Fruit fly (Drosophila melanogaster): ENCODE data around the gene dan.

Gene dan

DNA sequence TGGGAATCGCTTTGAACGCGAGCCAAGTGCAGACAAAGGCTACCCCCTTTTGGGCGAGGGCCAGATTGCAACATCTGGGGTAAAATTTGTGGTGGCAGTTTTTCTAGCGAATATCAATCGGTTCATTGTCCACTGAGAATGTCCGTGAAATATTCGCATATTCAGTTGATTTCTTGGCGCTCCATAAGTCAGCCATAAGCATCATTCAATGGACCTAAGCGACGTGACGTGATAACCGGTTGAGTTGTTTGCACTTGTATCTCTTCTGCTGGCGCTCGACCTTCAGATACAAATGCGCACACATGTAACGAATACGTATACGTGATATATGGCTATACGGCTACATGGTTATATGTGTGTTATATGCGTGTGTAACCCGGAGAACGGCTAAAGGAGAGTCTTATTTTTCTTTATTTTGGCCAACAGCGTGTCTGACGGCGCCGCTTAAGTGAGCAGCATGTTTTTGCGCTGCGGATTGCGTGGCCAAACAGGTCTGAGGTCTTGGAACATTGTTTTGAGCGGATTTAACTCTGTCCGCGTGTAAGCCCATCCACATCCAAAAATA is 21.3 kb downstream of the dan start:
- TF ChIP-seq schlank (tag; optimal IDR thresholded peaks at IDR 0.05): no peak
- peak; percentile 24; the same call in 1 of the 2 replicates for TF ChIP-seq CG13287 (GFP tag; IDR thresholded peaks at IDR 0.05; ENCODE audit: partially characterized antibody)
- TF ChIP-seq dpn (GFP tag; optimal IDR thresholded peaks at IDR 0.05): no peak
- TF ChIP-seq Sox100B (GFP tag; optimal IDR thresholded peaks at IDR 0.05): no peak
- no peak for TF ChIP-seq pzg (GFP tag; optimal IDR thresholded peaks at IDR 0.05)
- TF ChIP-seq Asciz (GFP tag; optimal IDR thresholded peaks at IDR 0.05): no peak
- no peak for TF ChIP-seq CG33213 (GFP tag; optimal IDR thresholded peaks at IDR 0.05)
- TF ChIP-seq wek (GFP tag; optimal IDR thresholded peaks at IDR 0.05): no peak
- no peak for TF ChIP-seq sens-2 (GFP tag; IDR thresholded peaks at IDR 0.05)
- TF ChIP-seq CG2120 (GFP tag; optimal IDR thresholded peaks at IDR 0.05): no peak
- TF ChIP-seq CG12391 (tag; optimal IDR thresholded peaks at IDR 0.05): no peak
- TF ChIP-seq CG10209 (GFP tag; optimal IDR thresholded peaks at IDR 0.05): no peak
- TF ChIP-seq toy (GFP tag; IDR thresholded peaks at IDR 0.05): no peak
- TF ChIP-seq vvl (GFP tag; IDR thresholded peaks at IDR 0.05): 0 out of 2 replicates have a peak, but pooled peaks have one; percentile 6
- peak; percentile 82 for TF ChIP-seq CG13894 (tag; optimal IDR thresholded peaks at IDR 0.05)
- TF ChIP-seq ac (GFP tag; optimal IDR thresholded peaks at IDR 0.05): no peak
- peak; percentile 73 for TF ChIP-seq ftz-f1 (GFP tag; optimal IDR thresholded peaks at IDR 0.05)
- no peak for TF ChIP-seq CG11560 (tag; IDR thresholded peaks at IDR 0.05)
- TF ChIP-seq Fer2 (tag; optimal IDR thresholded peaks at IDR 0.05): no peak
- TF ChIP-seq Deaf1 (tag; optimal IDR thresholded peaks at IDR 0.05): no peak
- no peak for TF ChIP-seq CG8281 (tag; optimal IDR thresholded peaks at IDR 0.05)
- no peak for TF ChIP-seq ci (GFP tag; IDR thresholded peaks at IDR 0.05)
- TF ChIP-seq CG7963 (GFP tag; IDR thresholded peaks at IDR 0.05; ENCODE audit: partially characterized antibody): no peak
- no peak for TF ChIP-seq psq (GFP tag; optimal IDR thresholded peaks at IDR 0.05)
- no peak for TF ChIP-seq CG16863 (GFP tag; optimal IDR thresholded peaks at IDR 0.05)
- TF ChIP-seq CG12769 (tag; optimal IDR thresholded peaks at IDR 0.05): peak; percentile 37
- no peak for TF ChIP-seq CG31441 (GFP tag; IDR thresholded peaks at IDR 0.05)
- TF ChIP-seq CG4282 (GFP tag; optimal IDR thresholded peaks at IDR 0.05): no peak
- no peak for TF ChIP-seq Dll (GFP tag; IDR thresholded peaks at IDR 0.05; ENCODE audit: partially characterized antibody)
- no peak for TF ChIP-seq Hr78 (GFP tag; optimal IDR thresholded peaks at IDR 0.05)
- TF ChIP-seq sd (tag; optimal IDR thresholded peaks at IDR 0.05): peak; percentile 38
- TF ChIP-seq CG9609 (GFP tag; optimal IDR thresholded peaks at IDR 0.05): no peak
- TF ChIP-seq CG1647 (GFP tag; optimal IDR thresholded peaks at IDR 0.05): no peak
- no peak for TF ChIP-seq pfk (GFP tag; optimal IDR thresholded peaks at IDR 0.05)
- peak; percentile 45 for TF ChIP-seq lbe (GFP tag; optimal IDR thresholded peaks at IDR 0.05)
- TF ChIP-seq D19B (GFP tag; optimal IDR thresholded peaks at IDR 0.05): no peak
- no peak for TF ChIP-seq nerfin-2 (GFP tag; IDR thresholded peaks at IDR 0.05; ENCODE audit: partially characterized antibody)
- TF ChIP-seq CG16815 (GFP tag; optimal IDR thresholded peaks at IDR 0.05): no peak
- TF ChIP-seq CG12299 (tag; optimal IDR thresholded peaks at IDR 0.05): no peak
- peak; percentile 62 for TF ChIP-seq mirr (GFP tag; optimal IDR thresholded peaks at IDR 0.05)
- no peak for TF ChIP-seq Blimp-1 (GFP tag; optimal IDR thresholded peaks at IDR 0.05)
- TF ChIP-seq pros (GFP tag; optimal IDR thresholded peaks at IDR 0.05): peak; percentile 2
- no peak for TF ChIP-seq tup (GFP tag; optimal IDR thresholded peaks at IDR 0.05)
- TF ChIP-seq twi (tag; optimal IDR thresholded peaks at IDR 0.05): no peak
- no peak for TF ChIP-seq fu2 (GFP tag; optimal IDR thresholded peaks at IDR 0.05)
- no peak for TF ChIP-seq fd64A (GFP tag; optimal IDR thresholded peaks at IDR 0.05)
- TF ChIP-seq CG18764 (GFP tag; optimal IDR thresholded peaks at IDR 0.05): no peak
- no peak for TF ChIP-seq D (optimal IDR thresholded peaks at IDR 0.05)
- no peak for TF ChIP-seq D (GFP tag; optimal IDR thresholded peaks at IDR 0.05)
- TF ChIP-seq Myb (GFP tag; optimal IDR thresholded peaks at IDR 0.05): no peak

Measured in whole organism, embryonic.